Worm (Caenorhabditis elegans) whole organism, late embryonic: Measurements from ENCODE around the gene F10E9.12.

Source experiments
- K02D7.2 ChIP-seq: sonication (generic microtip); optimal IDR thresholded peaks from 2 replicates; lab custom pipeline; 2017; ENCODE audit warnings: mild to moderate bottlenecking, missing genetic modification characterization, missing compliant biosample characterization
- ceh-14 ChIP-seq: sonication (generic microtip); optimal IDR thresholded peaks from 2 replicates; lab custom pipeline; 2016; ENCODE audit warnings: missing genotype, missing genetic modification characterization, missing compliant biosample characterization
- ceh-19 ChIP-seq: fragments of 200-800 bp; sonication (Bioruptor generic); optimal IDR thresholded peaks from 2 replicates; lab custom pipeline; 2018; ENCODE audit warnings: mild to moderate bottlenecking, missing genetic modification characterization, missing compliant biosample characterization
- ceh-2 ChIP-seq: sonication (generic microtip); optimal IDR thresholded peaks from 2 replicates; lab custom pipeline; 2016; ENCODE audit warnings: missing genotype, missing genetic modification characterization, missing compliant biosample characterization
- ceh-22 ChIP-seq: sonication (generic microtip); optimal IDR thresholded peaks from 2 replicates; lab custom pipeline; 2017; ENCODE audit warnings: missing biosample characterization, missing genetic modification characterization
- ceh-30 ChIP-seq: fragments of 150-350 bp; optimal IDR thresholded peaks from 2 replicates; lab custom pipeline; 2014; ENCODE audit warnings: missing biosample characterization, missing genetic modification characterization
- ceh-31 ChIP-seq: sonication (generic microtip); optimal IDR thresholded peaks from 2 replicates; lab custom pipeline; 2016; ENCODE audit warnings: missing genetic modification characterization, missing compliant biosample characterization
- ceh-34 ChIP-seq: sonication (generic microtip); optimal IDR thresholded peaks from 2 replicates; lab custom pipeline; 2016; ENCODE audit warnings: mild to moderate bottlenecking, missing genetic modification characterization, missing compliant biosample characterization
- ceh-6 ChIP-seq: fragments of 200-800 bp; sonication (Bioruptor generic); optimal IDR thresholded peaks from 2 replicates; lab custom pipeline; 2018; ENCODE audit warnings: mild to moderate bottlenecking, missing genetic modification characterization, missing compliant biosample characterization
- che-1 ChIP-seq: sonication (generic microtip); optimal IDR thresholded peaks from 2 replicates; lab custom pipeline; 2016; ENCODE audit warnings: mild to moderate bottlenecking, missing genetic modification characterization, missing compliant biosample characterization
- elt-2 ChIP-seq: sonication (generic microtip); optimal IDR thresholded peaks from 2 replicates; lab custom pipeline; 2016; ENCODE audit warnings: missing genetic modification reagents, missing genetic modification characterization, missing compliant biosample characterization
- ets-4 ChIP-seq: sonication (generic microtip); optimal IDR thresholded peaks from 2 replicates; lab custom pipeline; 2016; ENCODE audit warnings: missing genetic modification characterization, missing compliant biosample characterization
- fkh-10 ChIP-seq: fragments of 150-350 bp; optimal IDR thresholded peaks from 2 replicates; lab custom pipeline; 2014; ENCODE audit warnings: missing biosample characterization, missing genetic modification reagents, missing genetic modification characterization
- fkh-6 ChIP-seq: sonication (generic microtip); optimal IDR thresholded peaks from 2 replicates; lab custom pipeline; 2016; ENCODE audit warnings: missing genetic modification characterization, missing compliant biosample characterization
- gmeb-2 ChIP-seq: sonication (generic microtip); optimal IDR thresholded peaks from 2 replicates; lab custom pipeline; 2016; ENCODE audit warnings: missing genetic modification characterization, inconsistent platforms, missing compliant biosample characterization
- hlh-15 ChIP-seq: sonication (generic microtip); optimal IDR thresholded peaks from 2 replicates; lab custom pipeline; 2016; ENCODE audit warnings: missing genetic modification characterization, missing compliant biosample characterization
- hlh-6 ChIP-seq: sonication (generic microtip); optimal IDR thresholded peaks from 2 replicates; lab custom pipeline; 2016; ENCODE audit warnings: missing genotype, missing genetic modification characterization, missing compliant biosample characterization
- hlh-8 ChIP-seq: sonication (generic microtip); optimal IDR thresholded peaks from 2 replicates; lab custom pipeline; 2016; ENCODE audit warnings: missing genotype, missing genetic modification characterization, missing compliant biosample characterization
- lin-11 ChIP-seq: fragments of 200-800 bp; sonication (Bioruptor generic); optimal IDR thresholded peaks from 2 replicates; lab custom pipeline; 2018; ENCODE audit warnings: mild to moderate bottlenecking, missing genetic modification characterization, missing compliant biosample characterization
- madf-2 ChIP-seq: sonication (generic microtip); optimal IDR thresholded peaks from 2 replicates; lab custom pipeline; 2017; ENCODE audit warnings: missing genetic modification characterization, missing compliant biosample characterization
- nhr-232 ChIP-seq: sonication (generic microtip); optimal IDR thresholded peaks from 2 replicates; lab custom pipeline; 2016; ENCODE audit warnings: missing genetic modification characterization, missing compliant biosample characterization
- npax-4 ChIP-seq: sonication (generic microtip); optimal IDR thresholded peaks from 2 replicates; lab custom pipeline; 2016; ENCODE audit warnings: missing genetic modification characterization, missing compliant biosample characterization
- odd-2 ChIP-seq: sonication (generic microtip); optimal IDR thresholded peaks from 2 replicates; lab custom pipeline; 2017; ENCODE audit warnings: antibody characterized with exemption, mild to moderate bottlenecking, missing genetic modification characterization, missing compliant biosample characterization
- pag-3 ChIP-seq: sonication (generic microtip); optimal IDR thresholded peaks from 2 replicates; lab custom pipeline; 2016; ENCODE audit warnings: missing compliant biosample characterization, missing genetic modification characterization, borderline replicate concordance
- pat-9 ChIP-seq: fragments of 200-800 bp; sonication (Bioruptor generic); optimal IDR thresholded peaks from 2 replicates; lab custom pipeline; 2018; ENCODE audit warnings: mild to moderate bottlenecking, missing genetic modification characterization, moderate library complexity, missing compliant biosample characterization
- pax-1 ChIP-seq: fragments of 150-350 bp; optimal IDR thresholded peaks from 2 replicates; lab custom pipeline; 2014; ENCODE audit warnings: missing biosample characterization, missing genetic modification characterization
- pha-4 ChIP-seq: fragments of 150-350 bp; optimal IDR thresholded peaks from 2 replicates; lab custom pipeline; 2018; ENCODE audit warnings: missing biosample characterization, missing genetic modification reagents, missing genetic modification characterization
- pros-1 ChIP-seq: fragments of 150-350 bp; optimal IDR thresholded peaks from 2 replicates; lab custom pipeline; 2014; ENCODE audit warnings: missing biosample characterization, missing genetic modification reagents, missing genetic modification characterization
- rnt-1 ChIP-seq: sonication (generic microtip); optimal IDR thresholded peaks from 2 replicates; lab custom pipeline; 2016; ENCODE audit warnings: missing genetic modification characterization, missing compliant biosample characterization
- sox-2 ChIP-seq: fragments of 200-800 bp; sonication (Bioruptor generic); IDR thresholded peaks from 2 replicates; pipeline ENCODE4 v1.3.6; 2022; ENCODE audit warnings: missing genetic modification reagents, missing genetic modification characterization, missing compliant biosample characterization
- sox-4 ChIP-seq: sonication (generic microtip); optimal IDR thresholded peaks from 2 replicates; lab custom pipeline; 2017; ENCODE audit warnings: mild to moderate bottlenecking, missing genetic modification characterization, inconsistent platforms, missing compliant biosample characterization
- unc-42 ChIP-seq: sonication (generic microtip); optimal IDR thresholded peaks from 2 replicates; lab custom pipeline; 2016; ENCODE audit warnings: missing genotype, missing genetic modification characterization, missing compliant biosample characterization
- unc-55 ChIP-seq: sonication (generic microtip); optimal IDR thresholded peaks from 2 replicates; lab custom pipeline; 2017; ENCODE audit warnings: missing biosample characterization, missing genetic modification reagents, missing genetic modification characterization
- zip-5 ChIP-seq: sonication (generic microtip); optimal IDR thresholded peaks from 2 replicates; lab custom pipeline; 2016; ENCODE audit warnings: missing genetic modification characterization, missing compliant biosample characterization

F10E9.12 gene

ce11 chrIII:8324412-8324811 lies at the start of gene F10E9.12:
F10E9.12 (plus strand) TSS chrIII:8324542.
- TF ChIP-seq ceh-6 (no peak), sox-4 (no peak), K02D7.2 (tag; lab: Kevin White, UChicago) (no peak), zip-5 (tag; lab: Kevin White, UChicago) (no peak), pros-1 (no peak), che-1 (tag; lab: Kevin White, UChicago) (no peak)
- TF ChIP-seq, all 69 proteins: peak for 0

- TF ChIP-seq ceh-30 (tag; lab: Kevin White, UChicago) (no peak), odd-2 (no peak), rnt-1 (no peak), pag-3 (tag; lab: Kevin White, UChicago) (no peak), fkh-6 (no peak)
Observed at ce11 chrIII:8275871-8276270, 48.5 kb upstream of the F10E9.12 start, which contains the start of gene clec-160. clec-160 (minus strand) TSS chrIII:8275971.

DNA sequence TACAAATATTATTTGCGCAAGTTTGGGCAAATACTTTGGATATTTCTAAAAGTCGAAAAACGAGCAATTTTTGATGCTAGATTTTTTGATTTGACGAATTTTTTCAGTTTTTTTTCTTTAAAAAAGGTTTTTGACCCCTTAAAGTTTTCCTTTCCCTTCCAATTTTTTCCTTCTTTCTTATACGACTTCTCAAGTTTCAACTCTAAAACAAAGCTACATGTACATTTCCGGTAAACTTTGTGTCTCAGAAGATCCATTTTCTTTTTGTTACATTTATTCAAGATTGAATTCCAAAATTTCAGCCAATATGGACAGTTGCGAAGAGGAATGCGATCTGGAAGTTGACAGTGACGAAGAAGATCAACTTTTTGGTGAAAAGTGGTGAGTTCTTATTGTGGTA lies 45.5 kb upstream of the F10E9.12 start, which contains the start of gene mig-10:
Gene mig-10 (plus strand): TSS at position 301 of the 400 bp plus-strand sequence.
- no peak for TF ChIP-seq ceh-2 (tag; lab: Kevin White, UChicago)
- no peak for TF ChIP-seq hlh-8 (tag; lab: Kevin White, UChicago)
- no peak for TF ChIP-seq ceh-19 (GFP tag; lab: Kevin White, UChicago)
- TF ChIP-seq sox-2 (GFP tag; lab: Robert Waterston, UW) = no peak
- no peak for TF ChIP-seq pha-4 (tag; lab: Kevin White, UChicago)
- TF ChIP-seq gmeb-2 (tag; lab: Kevin White, UChicago) = no peak
- TF ChIP-seq lin-11 (tag; lab: Kevin White, UChicago) = no peak
- TF ChIP-seq odd-2 = no peak

ce11 chrIII:8279567-8279966 lies 44.8 kb upstream of the F10E9.12 start:
- TF ChIP-seq npax-4 (tag; lab: Kevin White, UChicago) (no peak), pag-3 (tag; lab: Kevin White, UChicago) (no peak), unc-55 (GFP tag; lab: Kevin White, UChicago) (peak; percentile 19), ceh-34 (no peak), elt-2 (tag; lab: Kevin White, UChicago) (peak; percentile 21), sox-4 (no peak), ceh-22 (tag; lab: Kevin White, UChicago) (no peak), odd-2 (no peak), pros-1 (no peak), pat-9 (tag; lab: Kevin White, UChicago) (no peak), ceh-30 (tag; lab: Kevin White, UChicago) (no peak), rnt-1 (no peak), ets-4 (tag; lab: Kevin White, UChicago) (no peak), madf-2 (tag; lab: Kevin White, UChicago) (no peak), pax-1 (tag; lab: Kevin White, UChicago) (no peak), nhr-232 (no peak), hlh-15 (no peak), unc-42 (peak; percentile 55), ceh-14 (tag; lab: Kevin White, UChicago) (no peak)

- TF ChIP-seq ceh-22 (tag; lab: Kevin White, UChicago) (no peak), fkh-10 (GFP tag; lab: Kevin White, UChicago) (no peak), pat-9 (tag; lab: Kevin White, UChicago) (no peak), hlh-6 (tag; lab: Kevin White, UChicago) (no peak), ceh-31 (tag; lab: Kevin White, UChicago) (peak; percentile 11)
Observed at ce11 chrIII:8280352-8280751, 44.0 kb upstream of the F10E9.12 start.
